Worm (Caenorhabditis elegans) whole organism, L4 larva: ENCODE data around the gene H39E20.1.

ENCODE experiments used
- D1046.2 ChIP-seq: fragments of 200-800 bp; sonication (Bioruptor generic); IDR thresholded peaks from 2 replicates; pipeline ENCODE4 v1.3.6; 2022; ENCODE audit warnings: missing genetic modification characterization, missing compliant biosample characterization
- F10B5.3 ChIP-seq: sonication (generic microtip); optimal IDR thresholded peaks from 2 replicates; lab custom pipeline; 2016; ENCODE audit warnings: mild to moderate bottlenecking, missing genetic modification characterization, missing compliant biosample characterization
- F26F4.8 ChIP-seq: fragments of 200-800 bp; sonication (Bioruptor generic); conservative IDR thresholded peaks from 2 replicates; pipeline ENCODE4 v1.3.6; 2022; ENCODE audit warnings: missing genetic modification characterization, missing compliant biosample characterization
- F37D6.2 ChIP-seq: sonication (generic microtip); optimal IDR thresholded peaks from 2 replicates; lab custom pipeline; 2016; ENCODE audit warnings: mild to moderate bottlenecking, missing genetic modification characterization, missing compliant biosample characterization
- R02D3.7 ChIP-seq: fragments of 150-350 bp; sonication (generic microtip); optimal IDR thresholded peaks from 3 replicates; lab custom pipeline; 2014; ENCODE audit warnings: missing biosample characterization, missing genetic modification characterization
- Y75B8A.6 ChIP-seq: fragments of 200-800 bp; sonication (Bioruptor generic); IDR thresholded peaks from 2 replicates; pipeline ENCODE4 v1.3.6; 2022; ENCODE audit warnings: missing genetic modification reagents, missing genetic modification characterization, missing compliant biosample characterization
- ZK337.2 ChIP-seq: fragments of 200-800 bp; sonication (Bioruptor generic); IDR thresholded peaks from 2 replicates; pipeline ENCODE4 v1.3.6; 2022; ENCODE audit warnings: missing genetic modification reagents, missing genetic modification characterization, missing compliant biosample characterization
- ZK546.5 ChIP-seq, 2 experiments: sonication (generic microtip); optimal IDR thresholded peaks; 2 replicates each; lab custom pipeline; 2017; ENCODE audit warnings: missing biosample characterization in 2 of 2, missing genetic modification characterization in 2 of 2
- aly-2 ChIP-seq: sonication (generic microtip); optimal IDR thresholded peaks from 2 replicates; lab custom pipeline; 2018; ENCODE audit warnings: missing biosample characterization, missing genetic modification characterization
- arid-1 ChIP-seq: fragments of 200-800 bp; sonication (Bioruptor generic); conservative IDR thresholded peaks from 2 replicates; pipeline ENCODE4 v1.3.6; 2022; ENCODE audit warnings: missing genetic modification reagents, missing genetic modification characterization, missing compliant biosample characterization
- ceh-28 ChIP-seq: fragments of 150-350 bp; optimal IDR thresholded peaks from 2 replicates; lab custom pipeline; 2014; ENCODE audit warnings: missing biosample characterization, missing genetic modification reagents, missing genetic modification characterization
- ceh-82 ChIP-seq: sonication (generic microtip); optimal IDR thresholded peaks from 2 replicates; lab custom pipeline; 2017; ENCODE audit warnings: missing biosample characterization, missing genetic modification characterization
- ces-1 ChIP-seq: fragments of 150-350 bp; sonication (generic microtip); optimal IDR thresholded peaks from 4 replicates; lab custom pipeline; 2014; ENCODE audit warnings: missing biosample characterization, missing genetic modification reagents, missing genetic modification characterization
- daf-16 ChIP-seq, 3 experiments: sonication (generic microtip); optimal IDR thresholded peaks; 2 replicates each; lab custom pipeline; 2016 to 2017; ENCODE audit warnings: missing genetic modification characterization in 3 of 3, missing genetic modification reagents in 3 of 3, mild to moderate bottlenecking in 2 of 3, missing compliant biosample characterization in 2 of 3, missing biosample characterization in 1 of 3, moderate library complexity in 1 of 3
- daf-19 ChIP-seq: fragments of 200-800 bp; sonication (Bioruptor generic); conservative IDR thresholded peaks from 2 replicates; pipeline ENCODE4 v1.3.6; 2022; ENCODE audit warnings: missing genetic modification characterization, missing compliant biosample characterization
- dmd-6 ChIP-seq: fragments of 200-800 bp; sonication (Bioruptor generic); IDR thresholded peaks from 2 replicates; pipeline ENCODE4 v1.3.6; 2022; ENCODE audit warnings: missing genetic modification reagents, missing genetic modification characterization, missing compliant biosample characterization
- dmd-8 ChIP-seq: fragments of 200-800 bp; sonication (Bioruptor generic); IDR thresholded peaks from 2 replicates; pipeline ENCODE4 v1.3.6; 2022; ENCODE audit warnings: missing genetic modification characterization, missing compliant biosample characterization
- duxl-1 ChIP-seq: sonication (generic microtip); optimal IDR thresholded peaks from 2 replicates; lab custom pipeline; 2016; ENCODE audit warnings: mild to moderate bottlenecking, missing genetic modification characterization, moderate library complexity, missing compliant biosample characterization; ENCODE audit not compliant: poor library complexity
- fkh-10 ChIP-seq: fragments of 150-350 bp; optimal IDR thresholded peaks from 2 replicates; lab custom pipeline; 2014; ENCODE audit warnings: missing biosample characterization, missing genetic modification reagents, missing genetic modification characterization
- fos-1 ChIP-seq: fragments of 150-350 bp; optimal IDR thresholded peaks from 2 replicates; lab custom pipeline; 2014; ENCODE audit warnings: missing biosample characterization, missing genetic modification characterization
- gei-8 ChIP-seq: fragments of 200-800 bp; sonication (Bioruptor generic); optimal IDR thresholded peaks from 2 replicates; lab custom pipeline; 2018; ENCODE audit warnings: mild to moderate bottlenecking, missing genetic modification characterization, missing compliant biosample characterization
- hlh-11 ChIP-seq: fragments of 200-800 bp; sonication (Bioruptor generic); optimal IDR thresholded peaks from 2 replicates; lab custom pipeline; 2018; ENCODE audit warnings: mild to moderate bottlenecking, missing genetic modification characterization, missing compliant biosample characterization
- hlh-30 ChIP-seq: sonication (generic microtip); optimal IDR thresholded peaks from 2 replicates; lab custom pipeline; 2017; ENCODE audit warnings: antibody characterized with exemption, mild to moderate bottlenecking, missing genetic modification characterization, missing compliant biosample characterization; ENCODE audit not compliant: insufficient read depth
- hmg-1.1 ChIP-seq: fragments of 200-800 bp; sonication (Bioruptor generic); IDR thresholded peaks from 2 replicates; pipeline ENCODE4 v1.3.6; 2022; ENCODE audit warnings: missing genetic modification reagents, missing genetic modification characterization, missing compliant biosample characterization
- jun-1 ChIP-seq: fragments of 150-350 bp; optimal IDR thresholded peaks from 2 replicates; lab custom pipeline; 2014; ENCODE audit warnings: missing biosample characterization, missing genetic modification reagents, missing genetic modification characterization
- lim-7 ChIP-seq: fragments of 200-800 bp; sonication (Bioruptor generic); IDR thresholded peaks from 2 replicates; pipeline ENCODE4 v1.3.6; 2022; ENCODE audit warnings: missing genetic modification characterization, missing compliant biosample characterization
- lin-15B ChIP-seq: fragments of 150-350 bp; sonication (generic microtip); optimal IDR thresholded peaks from 3 replicates; lab custom pipeline; 2014; ENCODE audit warnings: missing biosample characterization, missing genetic modification characterization
- lin-29 ChIP-seq: fragments of 200-800 bp; sonication (Bioruptor generic); IDR thresholded peaks from 2 replicates; pipeline ENCODE4 v1.3.6; 2022; ENCODE audit warnings: missing genetic modification reagents, missing genetic modification characterization, missing compliant biosample characterization
- lin-39 ChIP-seq: fragments of 150-350 bp; optimal IDR thresholded peaks from 2 replicates; lab custom pipeline; 2014; ENCODE audit warnings: missing biosample characterization, missing genetic modification reagents, missing genetic modification characterization
- lir-3 ChIP-seq: sonication (generic microtip); optimal IDR thresholded peaks from 2 replicates; lab custom pipeline; 2016; ENCODE audit warnings: mild to moderate bottlenecking, missing genetic modification characterization, missing compliant biosample characterization
- lsy-2 ChIP-seq, 2 experiments: fragments of 150-350 bp in 1 of 2; sonication (generic microtip) in 1 of 2; optimal IDR thresholded peaks; 2 replicates each; lab custom pipeline; 2014 to 2017; ENCODE audit warnings: missing biosample characterization in 2 of 2, missing genetic modification characterization in 2 of 2
- madf-9 ChIP-seq: fragments of 200-800 bp; sonication (Bioruptor generic); conservative IDR thresholded peaks from 2 replicates; pipeline ENCODE4 v1.3.6; 2022; ENCODE audit warnings: missing genetic modification reagents, missing genetic modification characterization, missing compliant biosample characterization
- mep-1 ChIP-seq: fragments of 150-350 bp; sonication (generic microtip); optimal IDR thresholded peaks from 3 replicates; lab custom pipeline; 2014; ENCODE audit warnings: missing biosample characterization, missing genetic modification characterization
- mxl-3 ChIP-seq: fragments of 200-800 bp; sonication (Bioruptor generic); optimal IDR thresholded peaks from 2 replicates; lab custom pipeline; 2018; ENCODE audit warnings: mild to moderate bottlenecking, missing genetic modification characterization, missing compliant biosample characterization
- nhr-11 ChIP-seq: fragments of 150-350 bp; optimal IDR thresholded peaks from 2 replicates; lab custom pipeline; 2014; ENCODE audit warnings: missing biosample characterization, missing genetic modification characterization
- nhr-237 ChIP-seq: sonication (generic microtip); optimal IDR thresholded peaks from 2 replicates; lab custom pipeline; 2017; ENCODE audit warnings: missing biosample characterization, missing genetic modification characterization
- nhr-42 ChIP-seq: fragments of 200-800 bp; sonication (Bioruptor generic); IDR thresholded peaks from 2 replicates; pipeline ENCODE4 v1.3.6; 2022; ENCODE audit warnings: missing genetic modification characterization, missing compliant biosample characterization
- nhr-48 ChIP-seq: sonication (generic microtip); optimal IDR thresholded peaks from 2 replicates; lab custom pipeline; 2016; ENCODE audit warnings: mild to moderate bottlenecking, missing genetic modification characterization, missing compliant biosample characterization
- nhr-6 ChIP-seq: fragments of 150-350 bp; optimal IDR thresholded peaks from 2 replicates; lab custom pipeline; 2014; ENCODE audit warnings: missing biosample characterization, missing genetic modification characterization
- nhr-76 ChIP-seq: fragments of 150-350 bp; optimal IDR thresholded peaks from 2 replicates; lab custom pipeline; 2014; ENCODE audit warnings: missing biosample characterization, missing genetic modification characterization
- nhr-77 ChIP-seq: fragments of 150-350 bp; optimal IDR thresholded peaks from 2 replicates; lab custom pipeline; 2014; ENCODE audit warnings: missing biosample characterization, missing genetic modification characterization
- pha-4 ChIP-seq, 2 experiments: fragments of 150-350 bp in 1 of 2; fragments of 200-800 bp in 1 of 2; sonication (Bioruptor generic) in 1 of 2; IDR thresholded peaks in 1 of 2; optimal IDR thresholded peaks in 1 of 2; 2 replicates each; pipeline versions ENCODE4 v1.3.6 to Lab custom; 2014 to 2022; ENCODE audit warnings: missing genetic modification characterization in 2 of 2, missing genetic modification reagents in 2 of 2, missing biosample characterization in 1 of 2, missing compliant biosample characterization in 1 of 2
- rbr-2 ChIP-seq: sonication (generic microtip); optimal IDR thresholded peaks from 2 replicates; lab custom pipeline; 2016; ENCODE audit warnings: missing genotype, missing genetic modification characterization, missing compliant biosample characterization
- sdz-12 ChIP-seq: fragments of 200-800 bp; sonication (Bioruptor generic); optimal IDR thresholded peaks from 2 replicates; lab custom pipeline; 2018; ENCODE audit warnings: mild to moderate bottlenecking, missing genetic modification characterization, missing compliant biosample characterization
- set-16 ChIP-seq: fragments of 200-800 bp; sonication (Bioruptor generic); IDR thresholded peaks from 2 replicates; pipeline ENCODE4 v1.3.6; 2022; ENCODE audit warnings: missing genetic modification reagents, missing genetic modification characterization, missing compliant biosample characterization
- snpc-4 ChIP-seq: fragments of 150-350 bp; optimal IDR thresholded peaks from 2 replicates; lab custom pipeline; 2014; ENCODE audit warnings: missing biosample characterization, missing genetic modification characterization
- tag-97 ChIP-seq: fragments of 200-800 bp; sonication (Bioruptor generic); IDR thresholded peaks from 2 replicates; pipeline ENCODE4 v1.3.6; 2022; ENCODE audit warnings: missing genetic modification characterization, missing compliant biosample characterization
- unc-62 ChIP-seq, 3 experiments: fragments of 150-350 bp in 1 of 3; sonication (generic microtip); optimal IDR thresholded peaks in 2 of 3; peaks in 1 of 3; 1 replicate in 1 of 3; 2 replicates in 2 of 3; lab custom pipeline; 2014 to 2017; ENCODE audit warnings: missing biosample characterization in 3 of 3, missing genetic modification characterization in 3 of 3, missing genetic modification reagents in 3 of 3, missing genotype in 1 of 3
- vab-7 ChIP-seq: fragments of 200-800 bp; sonication (Bioruptor generic); IDR thresholded peaks from 2 replicates; pipeline ENCODE4 v1.3.6; 2022; ENCODE audit warnings: missing genetic modification reagents, missing genetic modification characterization, missing compliant biosample characterization
- zip-2 ChIP-seq: fragments of 150-350 bp; optimal IDR thresholded peaks from 2 replicates; lab custom pipeline; 2014; ENCODE audit warnings: missing biosample characterization, missing genetic modification characterization

H39E20.1 gene

DNA sequence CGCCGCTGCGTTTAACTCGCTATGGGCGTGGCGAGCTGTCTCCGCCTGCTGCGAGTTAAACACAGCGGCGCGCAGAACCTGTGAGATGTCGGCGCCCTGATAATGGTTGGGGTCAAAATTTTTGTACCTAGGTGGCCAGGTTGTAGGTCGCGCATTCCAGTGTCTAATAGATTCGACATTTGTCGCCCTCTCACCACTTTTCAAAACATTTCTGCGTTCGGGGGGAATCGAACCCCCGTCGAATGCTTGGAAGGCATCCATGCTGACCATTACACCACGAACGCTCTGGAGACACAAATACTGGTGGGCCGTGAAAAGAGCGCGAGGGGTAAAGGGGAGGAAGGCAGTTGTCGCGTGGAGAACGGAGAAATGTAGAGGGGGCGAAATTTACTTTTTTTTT is 18.0 kb downstream of the H39E20.1 start (continued):
- TF ChIP-seq lsy-2 (tag; optimal IDR thresholded peaks at IDR 0.05; lab: Kevin White, UChicago) (peak; percentile 3 to 48), lin-15B (tag; lab: Kevin White, UChicago) (no peak), mep-1 (tag; lab: Kevin White, UChicago) (peak; percentile 82), nhr-42 (GFP tag; lab: Robert Waterston, UW) (peak; percentile 90), duxl-1 (tag; lab: Kevin White, UChicago) (peak; percentile 83), ceh-28 (no peak), lim-7 (GFP tag; lab: Robert Waterston, UW) (peak; percentile 88), F37D6.2 (tag; lab: Kevin White, UChicago) (peak; percentile 75), F10B5.3 (tag; lab: Kevin White, UChicago) (peak; percentile 62), daf-19 (GFP tag; lab: Robert Waterston, UW) (no peak), nhr-6 (tag; lab: Kevin White, UChicago) (no peak), ZK337.2 (GFP tag; lab: Robert Waterston, UW) (peak; percentile 52; the same call in 1 of the 2 replicates), jun-1 (tag; lab: Kevin White, UChicago) (peak; percentile 34), arid-1 (GFP tag; lab: Robert Waterston, UW) (peak; percentile 87), hlh-11 (tag; lab: Kevin White, UChicago) (peak; percentile 68), sdz-12 (GFP tag; lab: Kevin White, UChicago) (no peak), ces-1 (GFP tag; lab: Kevin White, UChicago) (no peak), pha-4 (GFP tag; IDR thresholded peaks at IDR 0.05; lab: Robert Waterston, UW) (peak; percentile 84), pha-4 (tag; optimal IDR thresholded peaks at IDR 0.05; lab: Kevin White, UChicago) (no peak), dmd-6 (peak; percentile 77), Y75B8A.6 (GFP tag; lab: Robert Waterston, UW) (peak; percentile 75; the same call in 1 of the 2 replicates), vab-7 (GFP tag; lab: Robert Waterston, UW) (peak; percentile 88), fos-1 (tag; lab: Kevin White, UChicago) (no peak), mxl-3 (peak; percentile 64), daf-16 (GFP tag; optimal IDR thresholded peaks at IDR 0.05; lab: Kevin White, UChicago) (peak; percentile 61 to 66), daf-16 (tag; optimal IDR thresholded peaks at IDR 0.05; lab: Kevin White, UChicago) (peak; percentile 73), fkh-10 (no peak), R02D3.7 (no peak), hlh-30 (tag; lab: Kevin White, UChicago) (peak; percentile 55), lin-29 (peak; percentile 77), zip-2 (tag; lab: Kevin White, UChicago) (peak; percentile 71), madf-9 (peak; percentile 73; the same call in 1 of the 2 replicates), F26F4.8 (GFP tag; lab: Robert Waterston, UW) (peak; percentile 75; the same call in 1 of the 2 replicates), nhr-76 (tag; lab: Kevin White, UChicago) (no peak), set-16 (GFP tag; lab: Robert Waterston, UW) (peak; percentile 79), nhr-11 (tag; lab: Kevin White, UChicago) (peak; percentile 35), rbr-2 (tag; lab: Kevin White, UChicago) (peak; percentile 80), aly-2 (tag; lab: Kevin White, UChicago) (no peak), lir-3 (peak; percentile 56), snpc-4 (tag; lab: Kevin White, UChicago) (peak; percentile 2), nhr-237 (tag; lab: Kevin White, UChicago) (no peak), lin-39 (tag; lab: Kevin White, UChicago) (no peak), hmg-1.1 (peak; percentile 96), unc-62 (GFP tag; optimal IDR thresholded peaks at IDR 0.05 in 1 of 2; lab: Kevin White, UChicago) (peak in 1 of 2 experiments; percentile 47), unc-62 (tag; optimal IDR thresholded peaks at IDR 0.05; lab: Kevin White, UChicago) (no peak), D1046.2 (0 out of 2 replicates have a peak, but pooled peaks have one; percentile 67), nhr-48 (tag; lab: Kevin White, UChicago) (peak; percentile 67), tag-97 (GFP tag; lab: Robert Waterston, UW) (no peak), dmd-8 (GFP tag; lab: Robert Waterston, UW) (peak; percentile 95), ceh-82 (tag; lab: Kevin White, UChicago) (no peak), gei-8 (GFP tag; lab: Kevin White, UChicago) (peak; percentile 18), nhr-77 (tag; lab: Kevin White, UChicago) (peak; percentile 30), ZK546.5 (tag; optimal IDR thresholded peaks at IDR 0.05; lab: Kevin White, UChicago) (no peak)
